Worm (Caenorhabditis elegans) whole organism, L4 larva: ENCODE measurements around the gene bcas-2.
A peak's percentile ranks its signal among the peaks of the same experiment; 100 is the strongest.

Source experiments
- F44E2.7 ChIP-seq: fragments of 200-800 bp; sonication (Bioruptor generic); IDR thresholded peaks from 2 replicates; pipeline ENCODE4 v2.1.2; 2022; ENCODE audit warnings: missing genetic modification characterization, missing compliant biosample characterization
- R02D3.7 ChIP-seq: fragments of 150-350 bp; sonication (generic microtip); optimal IDR thresholded peaks from 3 replicates; lab custom pipeline; 2014; ENCODE audit warnings: missing biosample characterization, missing genetic modification characterization
- T20F7.1 ChIP-seq: fragments of 200-800 bp; sonication (Bioruptor generic); optimal IDR thresholded peaks from 2 replicates; lab custom pipeline; 2018; ENCODE audit warnings: mild to moderate bottlenecking, missing genetic modification characterization, missing compliant biosample characterization
- T26A8.4 ChIP-seq: fragments of 200-800 bp; sonication (Bioruptor generic); IDR thresholded peaks from 2 replicates; pipeline ENCODE4 v1.3.6; 2022; ENCODE audit warnings: missing genetic modification characterization, missing compliant biosample characterization
- ZK337.2 ChIP-seq: fragments of 200-800 bp; sonication (Bioruptor generic); IDR thresholded peaks from 2 replicates; pipeline ENCODE4 v1.3.6; 2022; ENCODE audit warnings: missing genetic modification reagents, missing genetic modification characterization, missing compliant biosample characterization
- aha-1 ChIP-seq: fragments of 150-350 bp; peaks from one replicate; lab custom pipeline; 2014; ENCODE audit warnings: missing biosample characterization, missing genetic modification characterization
- arid-1 ChIP-seq: fragments of 200-800 bp; sonication (Bioruptor generic); conservative IDR thresholded peaks from 2 replicates; pipeline ENCODE4 v1.3.6; 2022; ENCODE audit warnings: missing genetic modification reagents, missing genetic modification characterization, missing compliant biosample characterization
- ceh-44 ChIP-seq: fragments of 200-800 bp; sonication (Bioruptor generic); IDR thresholded peaks from 2 replicates; pipeline ENCODE4 v1.3.6; 2022; ENCODE audit warnings: missing genetic modification reagents, missing genetic modification characterization, missing compliant biosample characterization
- ceh-82 ChIP-seq: sonication (generic microtip); optimal IDR thresholded peaks from 2 replicates; lab custom pipeline; 2017; ENCODE audit warnings: missing biosample characterization, missing genetic modification characterization
- ces-1 ChIP-seq: fragments of 150-350 bp; sonication (generic microtip); optimal IDR thresholded peaks from 4 replicates; lab custom pipeline; 2014; ENCODE audit warnings: missing biosample characterization, missing genetic modification reagents, missing genetic modification characterization
- daf-16 ChIP-seq, 3 experiments: sonication (generic microtip); optimal IDR thresholded peaks; 2 replicates each; lab custom pipeline; 2016 to 2017; ENCODE audit warnings: missing genetic modification characterization in 3 of 3, missing genetic modification reagents in 3 of 3, mild to moderate bottlenecking in 2 of 3, missing compliant biosample characterization in 2 of 3, missing biosample characterization in 1 of 3, moderate library complexity in 1 of 3
- dmd-6 ChIP-seq: fragments of 200-800 bp; sonication (Bioruptor generic); IDR thresholded peaks from 2 replicates; pipeline ENCODE4 v1.3.6; 2022; ENCODE audit warnings: missing genetic modification reagents, missing genetic modification characterization, missing compliant biosample characterization
- dmd-8 ChIP-seq: fragments of 200-800 bp; sonication (Bioruptor generic); IDR thresholded peaks from 2 replicates; pipeline ENCODE4 v1.3.6; 2022; ENCODE audit warnings: missing genetic modification characterization, missing compliant biosample characterization
- dpl-1 ChIP-seq: fragments of 150-350 bp; optimal IDR thresholded peaks from 2 replicates; lab custom pipeline; 2014; ENCODE audit warnings: missing biosample characterization, missing genetic modification reagents, missing genetic modification characterization
- duxl-1 ChIP-seq: sonication (generic microtip); optimal IDR thresholded peaks from 2 replicates; lab custom pipeline; 2016; ENCODE audit warnings: mild to moderate bottlenecking, missing genetic modification characterization, moderate library complexity, missing compliant biosample characterization; ENCODE audit not compliant: poor library complexity
- dve-1 ChIP-seq: sonication (generic microtip); optimal IDR thresholded peaks from 2 replicates; lab custom pipeline; 2017; ENCODE audit warnings: antibody characterized with exemption, mild to moderate bottlenecking, missing genetic modification characterization, missing compliant biosample characterization; ENCODE audit not compliant: insufficient read depth
- hif-1 ChIP-seq, 2 experiments: sonication (generic microtip); optimal IDR thresholded peaks; 2 replicates each; lab custom pipeline; 2016 to 2017; ENCODE audit warnings: missing compliant biosample characterization in 2 of 2, missing genetic modification characterization in 2 of 2, missing genetic modification reagents in 2 of 2, missing genotype in 2 of 2, mild to moderate bottlenecking in 1 of 2
- hlh-11 ChIP-seq: fragments of 200-800 bp; sonication (Bioruptor generic); optimal IDR thresholded peaks from 2 replicates; lab custom pipeline; 2018; ENCODE audit warnings: mild to moderate bottlenecking, missing genetic modification characterization, missing compliant biosample characterization
- hlh-30 ChIP-seq: sonication (generic microtip); optimal IDR thresholded peaks from 2 replicates; lab custom pipeline; 2017; ENCODE audit warnings: antibody characterized with exemption, mild to moderate bottlenecking, missing genetic modification characterization, missing compliant biosample characterization; ENCODE audit not compliant: insufficient read depth
- hmg-1.1 ChIP-seq: fragments of 200-800 bp; sonication (Bioruptor generic); IDR thresholded peaks from 2 replicates; pipeline ENCODE4 v1.3.6; 2022; ENCODE audit warnings: missing genetic modification reagents, missing genetic modification characterization, missing compliant biosample characterization
- lim-7 ChIP-seq: fragments of 200-800 bp; sonication (Bioruptor generic); IDR thresholded peaks from 2 replicates; pipeline ENCODE4 v1.3.6; 2022; ENCODE audit warnings: missing genetic modification characterization, missing compliant biosample characterization
- lin-13 ChIP-seq: fragments of 150-350 bp; optimal IDR thresholded peaks from 2 replicates; lab custom pipeline; 2014; ENCODE audit warnings: missing biosample characterization, missing genetic modification reagents, missing genetic modification characterization
- lin-38 ChIP-seq: fragments of 200-800 bp; sonication (Bioruptor generic); IDR thresholded peaks from 2 replicates; pipeline ENCODE4 v1.3.6; 2022; ENCODE audit warnings: missing genetic modification reagents, missing genetic modification characterization, missing compliant biosample characterization
- lsy-2 ChIP-seq, 2 experiments: fragments of 150-350 bp in 1 of 2; sonication (generic microtip) in 1 of 2; optimal IDR thresholded peaks; 2 replicates each; lab custom pipeline; 2014 to 2017; ENCODE audit warnings: missing biosample characterization in 2 of 2, missing genetic modification characterization in 2 of 2
- madf-5 ChIP-seq, 2 experiments: fragments of 200-800 bp; sonication (Bioruptor generic); IDR thresholded peaks; 2 replicates each; pipeline ENCODE4 v1.3.6; 2022; ENCODE audit warnings: missing compliant biosample characterization in 2 of 2, missing genetic modification characterization in 2 of 2
- mdl-1 ChIP-seq, 2 experiments: fragments of 150-350 bp in 1 of 2; sonication (generic microtip) in 1 of 2; optimal IDR thresholded peaks; 2 replicates each; lab custom pipeline; 2014 to 2017; ENCODE audit warnings: missing biosample characterization in 2 of 2, missing genetic modification characterization in 2 of 2
- mep-1 ChIP-seq: fragments of 150-350 bp; sonication (generic microtip); optimal IDR thresholded peaks from 3 replicates; lab custom pipeline; 2014; ENCODE audit warnings: missing biosample characterization, missing genetic modification characterization
- mes-2 ChIP-seq: sonication (generic microtip); optimal IDR thresholded peaks from 2 replicates; lab custom pipeline; 2016; ENCODE audit warnings: missing genotype, mild to moderate bottlenecking, missing genetic modification characterization, missing compliant biosample characterization; ENCODE audit not compliant: poor library complexity, severe bottlenecking
- nhr-102 ChIP-seq: sonication (generic microtip); optimal IDR thresholded peaks from 2 replicates; lab custom pipeline; 2016; ENCODE audit warnings: mild to moderate bottlenecking, missing genetic modification characterization, moderate library complexity, missing compliant biosample characterization
- nhr-11 ChIP-seq: fragments of 150-350 bp; optimal IDR thresholded peaks from 2 replicates; lab custom pipeline; 2014; ENCODE audit warnings: missing biosample characterization, missing genetic modification characterization
- nhr-25 ChIP-seq: sonication (generic microtip); optimal IDR thresholded peaks from 2 replicates; lab custom pipeline; 2017; ENCODE audit warnings: missing genetic modification characterization, mild to moderate bottlenecking, missing compliant biosample characterization, antibody characterized with exemption, moderate library complexity, borderline replicate concordance; ENCODE audit not compliant: insufficient read depth
- nhr-28 ChIP-seq: fragments of 150-350 bp; optimal IDR thresholded peaks from 2 replicates; lab custom pipeline; 2014; ENCODE audit warnings: missing biosample characterization, missing genetic modification characterization
- nhr-6 ChIP-seq: fragments of 150-350 bp; optimal IDR thresholded peaks from 2 replicates; lab custom pipeline; 2014; ENCODE audit warnings: missing biosample characterization, missing genetic modification characterization
- nhr-76 ChIP-seq: fragments of 150-350 bp; optimal IDR thresholded peaks from 2 replicates; lab custom pipeline; 2014; ENCODE audit warnings: missing biosample characterization, missing genetic modification characterization
- nhr-77 ChIP-seq: fragments of 150-350 bp; optimal IDR thresholded peaks from 2 replicates; lab custom pipeline; 2014; ENCODE audit warnings: missing biosample characterization, missing genetic modification characterization
- pha-4 ChIP-seq, 2 experiments: fragments of 150-350 bp in 1 of 2; fragments of 200-800 bp in 1 of 2; sonication (Bioruptor generic) in 1 of 2; IDR thresholded peaks in 1 of 2; optimal IDR thresholded peaks in 1 of 2; 2 replicates each; pipeline versions ENCODE4 v1.3.6 to Lab custom; 2014 to 2022; ENCODE audit warnings: missing genetic modification characterization in 2 of 2, missing genetic modification reagents in 2 of 2, missing biosample characterization in 1 of 2, missing compliant biosample characterization in 1 of 2
- rbr-2 ChIP-seq: sonication (generic microtip); optimal IDR thresholded peaks from 2 replicates; lab custom pipeline; 2016; ENCODE audit warnings: missing genotype, missing genetic modification characterization, missing compliant biosample characterization
- saeg-2 ChIP-seq: fragments of 200-800 bp; sonication (Bioruptor generic); IDR thresholded peaks from 2 replicates; pipeline ENCODE4 v1.3.6; 2022; ENCODE audit warnings: missing genetic modification reagents, missing genetic modification characterization, missing compliant biosample characterization
- unc-130 ChIP-seq: sonication (generic microtip); optimal IDR thresholded peaks from 2 replicates; lab custom pipeline; 2016; ENCODE audit warnings: missing genetic modification reagents, missing genetic modification characterization, missing compliant biosample characterization
- unc-62 ChIP-seq, 3 experiments: fragments of 150-350 bp in 1 of 3; sonication (generic microtip); optimal IDR thresholded peaks in 2 of 3; peaks in 1 of 3; 1 replicate in 1 of 3; 2 replicates in 2 of 3; lab custom pipeline; 2014 to 2017; ENCODE audit warnings: missing biosample characterization in 3 of 3, missing genetic modification characterization in 3 of 3, missing genetic modification reagents in 3 of 3, missing genotype in 1 of 3
- zip-2 ChIP-seq: fragments of 150-350 bp; optimal IDR thresholded peaks from 2 replicates; lab custom pipeline; 2014; ENCODE audit warnings: missing biosample characterization, missing genetic modification characterization
- ztf-7 ChIP-seq: fragments of 150-350 bp; optimal IDR thresholded peaks from 2 replicates; lab custom pipeline; 2014; ENCODE audit warnings: missing biosample characterization, missing genetic modification characterization

bcas-2 gene

DNA sequence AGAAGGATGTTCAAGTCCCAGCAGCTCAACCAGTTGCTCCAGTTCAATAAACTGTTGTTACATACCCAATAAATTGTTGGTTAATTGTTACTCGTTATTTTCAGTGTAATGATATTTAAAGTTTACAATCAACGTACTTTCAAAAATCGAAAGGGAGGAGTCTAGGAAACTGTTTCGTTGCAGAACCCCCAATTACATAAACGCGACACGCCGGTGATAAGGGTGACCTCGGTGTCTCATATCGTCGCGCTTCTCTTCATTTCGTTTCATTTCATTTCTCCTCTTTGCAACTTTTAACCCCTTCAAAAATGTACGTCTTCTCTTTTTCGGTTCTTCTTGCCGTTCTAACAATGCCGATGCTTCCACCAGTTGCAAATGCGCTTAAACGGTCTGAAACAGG, 37.7 kb downstream of the bcas-2 start, which contains the start of gene C23G10.2 (continued):
- TF ChIP-seq lim-7 (GFP tag; lab: Robert Waterston, UW), result no peak
- TF ChIP-seq lin-13, result no peak
- TF ChIP-seq, all 104 proteins: peak for 15

DNA sequence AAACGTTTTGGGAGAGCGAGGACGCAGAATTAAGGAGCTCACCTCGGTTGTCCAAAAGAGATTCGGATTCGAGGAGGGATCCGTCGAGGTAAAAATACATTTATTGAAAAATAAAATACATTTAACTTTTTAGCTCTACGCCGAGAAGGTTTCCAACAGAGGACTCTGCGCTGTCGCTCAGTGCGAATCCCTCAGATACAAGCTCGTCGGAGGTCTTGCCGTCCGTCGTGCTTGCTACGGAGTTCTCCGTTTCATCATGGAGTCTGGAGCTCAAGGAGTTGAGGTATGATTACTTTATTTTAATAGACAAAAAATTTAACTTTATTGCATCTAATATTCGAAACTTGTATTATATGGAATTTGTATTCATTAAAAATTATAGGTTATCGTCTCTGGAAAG, 38.6 kb downstream of the bcas-2 start:
- TF ChIP-seq T20F7.1 (GFP tag; lab: Kevin White, UChicago), result no peak
- TF ChIP-seq saeg-2, result 0 out of 2 replicates have a peak, but pooled peaks have one; percentile 18
- TF ChIP-seq dmd-8 (GFP tag; lab: Robert Waterston, UW), result 0 out of 2 replicates have a peak, but pooled peaks have one; percentile 4
- TF ChIP-seq, all 104 proteins: peak for 2

ce11 chrIII:6206161-6206853, 39.3 kb downstream of the bcas-2 start, which contains the start of the genes sna-3 and rps-3:
Gene sna-3 (minus strand): TSS chrIII:6206211.
Gene rps-3 (plus strand): TSS chrIII:6206803.
- TF ChIP-seq pha-4 (GFP tag; IDR thresholded peaks at IDR 0.05; lab: Robert Waterston, UW), result no peak
- TF ChIP-seq pha-4 (tag; optimal IDR thresholded peaks at IDR 0.05; lab: Kevin White, UChicago), result peak; percentile 26
- peak; percentile 22 for TF ChIP-seq nhr-25
- TF ChIP-seq mdl-1 (tag; optimal IDR thresholded peaks at IDR 0.05; lab: Kevin White, UChicago), result peak in 1 of 2 experiments; percentile 68
- no peak for TF ChIP-seq ceh-82
- TF ChIP-seq ZK337.2 (GFP tag; lab: Robert Waterston, UW), result no peak
- peak; percentile 74 for TF ChIP-seq hmg-1.1 (GFP tag; lab: Robert Waterston, UW)
- peak; percentile 70 for TF ChIP-seq rbr-2 (tag; lab: Kevin White, UChicago)
- TF ChIP-seq aha-1, result peak; percentile 36
- peak; percentile 89 for TF ChIP-seq mep-1 (tag; lab: Kevin White, UChicago)
- TF ChIP-seq T26A8.4, result peak; percentile 63
- no peak for TF ChIP-seq duxl-1
- TF ChIP-seq unc-130 (GFP tag; lab: Kevin White, UChicago), result peak; percentile 69
- peak; percentile 39 for TF ChIP-seq ztf-7
- TF ChIP-seq T20F7.1 (GFP tag; lab: Kevin White, UChicago), result no peak
- TF ChIP-seq daf-16 (GFP tag; optimal IDR thresholded peaks at IDR 0.05; lab: Kevin White, UChicago), result no peak
- peak; percentile 46 for TF ChIP-seq daf-16 (tag; optimal IDR thresholded peaks at IDR 0.05; lab: Kevin White, UChicago)
- TF ChIP-seq hif-1 (tag; optimal IDR thresholded peaks at IDR 0.05; lab: Kevin White, UChicago), result peak in 1 of 2 experiments; percentile 2
- TF ChIP-seq madf-5 (GFP tag; IDR thresholded peaks at IDR 0.05; lab: Robert Waterston, UW), result no peak
- TF ChIP-seq lin-38 (GFP tag; lab: Robert Waterston, UW), result peak; percentile 69
- peak; percentile 33 for TF ChIP-seq hlh-11 (tag; lab: Kevin White, UChicago)
- TF ChIP-seq dmd-6 (GFP tag; lab: Robert Waterston, UW), result peak; percentile 43
- peak; percentile 91 for TF ChIP-seq dve-1
- peak; percentile 82 for TF ChIP-seq dpl-1 (GFP tag; lab: Kevin White, UChicago)
- peak; percentile 73 for TF ChIP-seq arid-1
- peak; percentile 61 for TF ChIP-seq nhr-11 (tag; lab: Kevin White, UChicago)
- no peak for TF ChIP-seq nhr-76 (tag; lab: Kevin White, UChicago)
- TF ChIP-seq nhr-102, result peak; percentile 20
- no peak for TF ChIP-seq R02D3.7 (tag; lab: Kevin White, UChicago)
- peak; percentile 90 for TF ChIP-seq mes-2 (tag; lab: Kevin White, UChicago)
- peak; percentile 66 to 92 for TF ChIP-seq lsy-2 (tag; optimal IDR thresholded peaks at IDR 0.05; lab: Kevin White, UChicago)
- TF ChIP-seq ceh-44, result peak; percentile 24; the same call in 1 of the 2 replicates
- peak; percentile 88 for TF ChIP-seq hlh-30 (tag; lab: Kevin White, UChicago)
- TF ChIP-seq nhr-28 (tag; lab: Kevin White, UChicago), result peak; percentile 69
- peak; percentile 45 for TF ChIP-seq nhr-6 (tag; lab: Kevin White, UChicago)
- no peak for TF ChIP-seq zip-2 (tag; lab: Kevin White, UChicago)
- TF ChIP-seq lin-13, result peak; percentile 72
- no peak for TF ChIP-seq ces-1 (GFP tag; lab: Kevin White, UChicago)
- no peak for TF ChIP-seq F44E2.7 (GFP tag; lab: Robert Waterston, UW)
- TF ChIP-seq unc-62 (GFP tag; optimal IDR thresholded peaks at IDR 0.05 in 1 of 2; lab: Kevin White, UChicago), result no peak
- no peak for TF ChIP-seq unc-62 (tag; optimal IDR thresholded peaks at IDR 0.05; lab: Kevin White, UChicago)
- peak; percentile 91 for TF ChIP-seq nhr-77 (tag; lab: Kevin White, UChicago)
- TF ChIP-seq, all 104 proteins: peak for 28
